Worm (Caenorhabditis elegans) whole organism, L4 larva: Measurements from ENCODE around the gene idpb-5.
A peak's percentile ranks its signal among the peaks of the same experiment; 100 is the strongest.

Experiments used
- D1046.2 ChIP-seq: fragments of 200-800 bp; sonication (Bioruptor generic); IDR thresholded peaks from 2 replicates; pipeline ENCODE4 v1.3.6; 2022; ENCODE audit warnings: missing genetic modification characterization, missing compliant biosample characterization
- F10B5.3 ChIP-seq: sonication (generic microtip); optimal IDR thresholded peaks from 2 replicates; lab custom pipeline; 2016; ENCODE audit warnings: mild to moderate bottlenecking, missing genetic modification characterization, missing compliant biosample characterization
- R02D3.7 ChIP-seq: fragments of 150-350 bp; sonication (generic microtip); optimal IDR thresholded peaks from 3 replicates; lab custom pipeline; 2014; ENCODE audit warnings: missing biosample characterization, missing genetic modification characterization
- T20F7.1 ChIP-seq: fragments of 200-800 bp; sonication (Bioruptor generic); optimal IDR thresholded peaks from 2 replicates; lab custom pipeline; 2018; ENCODE audit warnings: mild to moderate bottlenecking, missing genetic modification characterization, missing compliant biosample characterization
- Y5F2A.4 ChIP-seq: fragments of 200-800 bp; sonication (Bioruptor generic); optimal IDR thresholded peaks from 2 replicates; lab custom pipeline; 2018; ENCODE audit warnings: mild to moderate bottlenecking, missing genetic modification characterization, missing compliant biosample characterization
- Y75B8A.6 ChIP-seq: fragments of 200-800 bp; sonication (Bioruptor generic); IDR thresholded peaks from 2 replicates; pipeline ENCODE4 v1.3.6; 2022; ENCODE audit warnings: missing genetic modification reagents, missing genetic modification characterization, missing compliant biosample characterization
- ZK337.2 ChIP-seq: fragments of 200-800 bp; sonication (Bioruptor generic); IDR thresholded peaks from 2 replicates; pipeline ENCODE4 v1.3.6; 2022; ENCODE audit warnings: missing genetic modification reagents, missing genetic modification characterization, missing compliant biosample characterization
- attf-4 ChIP-seq: sonication (generic microtip); optimal IDR thresholded peaks from 3 replicates; lab custom pipeline; 2017; ENCODE audit warnings: missing biosample characterization, missing genetic modification characterization
- ceh-20 ChIP-seq: fragments of 200-800 bp; sonication (Bioruptor generic); IDR thresholded peaks from 2 replicates; pipeline ENCODE4 v1.3.6; 2022; ENCODE audit warnings: missing genetic modification reagents, missing genetic modification characterization, missing compliant biosample characterization
- ceh-28 ChIP-seq: fragments of 150-350 bp; optimal IDR thresholded peaks from 2 replicates; lab custom pipeline; 2014; ENCODE audit warnings: missing biosample characterization, missing genetic modification reagents, missing genetic modification characterization
- ceh-44 ChIP-seq: fragments of 200-800 bp; sonication (Bioruptor generic); IDR thresholded peaks from 2 replicates; pipeline ENCODE4 v1.3.6; 2022; ENCODE audit warnings: missing genetic modification reagents, missing genetic modification characterization, missing compliant biosample characterization
- ceh-62 ChIP-seq: sonication (generic microtip); optimal IDR thresholded peaks from 2 replicates; lab custom pipeline; 2017; ENCODE audit warnings: missing biosample characterization, missing genetic modification characterization
- ceh-82 ChIP-seq: sonication (generic microtip); optimal IDR thresholded peaks from 2 replicates; lab custom pipeline; 2017; ENCODE audit warnings: missing biosample characterization, missing genetic modification characterization
- ces-1 ChIP-seq: fragments of 150-350 bp; sonication (generic microtip); optimal IDR thresholded peaks from 4 replicates; lab custom pipeline; 2014; ENCODE audit warnings: missing biosample characterization, missing genetic modification reagents, missing genetic modification characterization
- cey-2 ChIP-seq: sonication (generic microtip); optimal IDR thresholded peaks from 3 replicates; lab custom pipeline; 2017; ENCODE audit warnings: missing genetic modification characterization, mild to moderate bottlenecking, missing compliant biosample characterization, antibody characterized with exemption, borderline replicate concordance; ENCODE audit not compliant: insufficient read depth
- dmd-9 ChIP-seq: fragments of 200-800 bp; sonication (Bioruptor generic); IDR thresholded peaks from 2 replicates; pipeline ENCODE4 v1.3.6; 2022; ENCODE audit warnings: missing genetic modification reagents, missing genetic modification characterization, missing compliant biosample characterization
- dve-1 ChIP-seq: sonication (generic microtip); optimal IDR thresholded peaks from 2 replicates; lab custom pipeline; 2017; ENCODE audit warnings: antibody characterized with exemption, mild to moderate bottlenecking, missing genetic modification characterization, missing compliant biosample characterization; ENCODE audit not compliant: insufficient read depth
- fkh-10 ChIP-seq: fragments of 150-350 bp; optimal IDR thresholded peaks from 2 replicates; lab custom pipeline; 2014; ENCODE audit warnings: missing biosample characterization, missing genetic modification reagents, missing genetic modification characterization
- fos-1 ChIP-seq: fragments of 150-350 bp; optimal IDR thresholded peaks from 2 replicates; lab custom pipeline; 2014; ENCODE audit warnings: missing biosample characterization, missing genetic modification characterization
- gei-8 ChIP-seq: fragments of 200-800 bp; sonication (Bioruptor generic); optimal IDR thresholded peaks from 2 replicates; lab custom pipeline; 2018; ENCODE audit warnings: mild to moderate bottlenecking, missing genetic modification characterization, missing compliant biosample characterization
- hlh-30 ChIP-seq: sonication (generic microtip); optimal IDR thresholded peaks from 2 replicates; lab custom pipeline; 2017; ENCODE audit warnings: antibody characterized with exemption, mild to moderate bottlenecking, missing genetic modification characterization, missing compliant biosample characterization; ENCODE audit not compliant: insufficient read depth
- hmg-1.1 ChIP-seq: fragments of 200-800 bp; sonication (Bioruptor generic); IDR thresholded peaks from 2 replicates; pipeline ENCODE4 v1.3.6; 2022; ENCODE audit warnings: missing genetic modification reagents, missing genetic modification characterization, missing compliant biosample characterization
- jun-1 ChIP-seq: fragments of 150-350 bp; optimal IDR thresholded peaks from 2 replicates; lab custom pipeline; 2014; ENCODE audit warnings: missing biosample characterization, missing genetic modification reagents, missing genetic modification characterization
- lin-15B ChIP-seq: fragments of 150-350 bp; sonication (generic microtip); optimal IDR thresholded peaks from 3 replicates; lab custom pipeline; 2014; ENCODE audit warnings: missing biosample characterization, missing genetic modification characterization
- lin-29 ChIP-seq: fragments of 200-800 bp; sonication (Bioruptor generic); IDR thresholded peaks from 2 replicates; pipeline ENCODE4 v1.3.6; 2022; ENCODE audit warnings: missing genetic modification reagents, missing genetic modification characterization, missing compliant biosample characterization
- lin-39 ChIP-seq: fragments of 150-350 bp; optimal IDR thresholded peaks from 2 replicates; lab custom pipeline; 2014; ENCODE audit warnings: missing biosample characterization, missing genetic modification reagents, missing genetic modification characterization
- lsy-2 ChIP-seq, 2 experiments: fragments of 150-350 bp in 1 of 2; sonication (generic microtip) in 1 of 2; optimal IDR thresholded peaks; 2 replicates each; lab custom pipeline; 2014 to 2017; ENCODE audit warnings: missing biosample characterization in 2 of 2, missing genetic modification characterization in 2 of 2
- madf-5 ChIP-seq, 2 experiments: fragments of 200-800 bp; sonication (Bioruptor generic); IDR thresholded peaks; 2 replicates each; pipeline ENCODE4 v1.3.6; 2022; ENCODE audit warnings: missing compliant biosample characterization in 2 of 2, missing genetic modification characterization in 2 of 2
- mdl-1 ChIP-seq, 2 experiments: fragments of 150-350 bp in 1 of 2; sonication (generic microtip) in 1 of 2; optimal IDR thresholded peaks; 2 replicates each; lab custom pipeline; 2014 to 2017; ENCODE audit warnings: missing biosample characterization in 2 of 2, missing genetic modification characterization in 2 of 2
- mdt-29 ChIP-seq: fragments of 200-800 bp; sonication (Bioruptor generic); IDR thresholded peaks from 2 replicates; pipeline ENCODE4 v1.3.6; 2022; ENCODE audit warnings: missing genetic modification reagents, missing genetic modification characterization, missing compliant biosample characterization
- mes-2 ChIP-seq: sonication (generic microtip); optimal IDR thresholded peaks from 2 replicates; lab custom pipeline; 2016; ENCODE audit warnings: missing genotype, mild to moderate bottlenecking, missing genetic modification characterization, missing compliant biosample characterization; ENCODE audit not compliant: poor library complexity, severe bottlenecking
- mxl-3 ChIP-seq: fragments of 200-800 bp; sonication (Bioruptor generic); optimal IDR thresholded peaks from 2 replicates; lab custom pipeline; 2018; ENCODE audit warnings: mild to moderate bottlenecking, missing genetic modification characterization, missing compliant biosample characterization
- nhr-10 ChIP-seq: fragments of 150-350 bp; optimal IDR thresholded peaks from 2 replicates; lab custom pipeline; 2014; ENCODE audit warnings: missing biosample characterization, missing genetic modification characterization
- nhr-102 ChIP-seq: sonication (generic microtip); optimal IDR thresholded peaks from 2 replicates; lab custom pipeline; 2016; ENCODE audit warnings: mild to moderate bottlenecking, missing genetic modification characterization, moderate library complexity, missing compliant biosample characterization
- nhr-11 ChIP-seq: fragments of 150-350 bp; optimal IDR thresholded peaks from 2 replicates; lab custom pipeline; 2014; ENCODE audit warnings: missing biosample characterization, missing genetic modification characterization
- nhr-237 ChIP-seq: sonication (generic microtip); optimal IDR thresholded peaks from 2 replicates; lab custom pipeline; 2017; ENCODE audit warnings: missing biosample characterization, missing genetic modification characterization
- nhr-28 ChIP-seq: fragments of 150-350 bp; optimal IDR thresholded peaks from 2 replicates; lab custom pipeline; 2014; ENCODE audit warnings: missing biosample characterization, missing genetic modification characterization
- nhr-41 ChIP-seq: fragments of 200-800 bp; sonication (Bioruptor generic); IDR thresholded peaks from 2 replicates; pipeline ENCODE4 v1.3.6; 2022; ENCODE audit warnings: missing genetic modification reagents, missing genetic modification characterization, missing compliant biosample characterization
- nhr-77 ChIP-seq: fragments of 150-350 bp; optimal IDR thresholded peaks from 2 replicates; lab custom pipeline; 2014; ENCODE audit warnings: missing biosample characterization, missing genetic modification characterization
- pha-4 ChIP-seq, 2 experiments: fragments of 150-350 bp in 1 of 2; fragments of 200-800 bp in 1 of 2; sonication (Bioruptor generic) in 1 of 2; IDR thresholded peaks in 1 of 2; optimal IDR thresholded peaks in 1 of 2; 2 replicates each; pipeline versions ENCODE4 v1.3.6 to Lab custom; 2014 to 2022; ENCODE audit warnings: missing genetic modification characterization in 2 of 2, missing genetic modification reagents in 2 of 2, missing biosample characterization in 1 of 2, missing compliant biosample characterization in 1 of 2
- php-3 ChIP-seq: fragments of 200-800 bp; sonication (Bioruptor generic); IDR thresholded peaks from 2 replicates; pipeline ENCODE4 v1.3.6; 2022; ENCODE audit warnings: missing genetic modification reagents, missing genetic modification characterization, missing compliant biosample characterization
- rbr-2 ChIP-seq: sonication (generic microtip); optimal IDR thresholded peaks from 2 replicates; lab custom pipeline; 2016; ENCODE audit warnings: missing genotype, missing genetic modification characterization, missing compliant biosample characterization
- saeg-2 ChIP-seq: fragments of 200-800 bp; sonication (Bioruptor generic); IDR thresholded peaks from 2 replicates; pipeline ENCODE4 v1.3.6; 2022; ENCODE audit warnings: missing genetic modification reagents, missing genetic modification characterization, missing compliant biosample characterization
- skn-1 ChIP-seq: fragments of 150-350 bp; optimal IDR thresholded peaks from 2 replicates; lab custom pipeline; 2014; ENCODE audit warnings: missing biosample characterization, missing genetic modification characterization
- snpc-4 ChIP-seq: fragments of 150-350 bp; optimal IDR thresholded peaks from 2 replicates; lab custom pipeline; 2014; ENCODE audit warnings: missing biosample characterization, missing genetic modification characterization
- tag-97 ChIP-seq: fragments of 200-800 bp; sonication (Bioruptor generic); IDR thresholded peaks from 2 replicates; pipeline ENCODE4 v1.3.6; 2022; ENCODE audit warnings: missing genetic modification characterization, missing compliant biosample characterization
- tra-1 ChIP-seq: fragments of 200-800 bp; sonication (Bioruptor generic); IDR thresholded peaks from 2 replicates; pipeline ENCODE4 v1.3.6; 2022; ENCODE audit warnings: missing genetic modification reagents, missing genetic modification characterization, missing compliant biosample characterization
- unc-39 ChIP-seq: sonication (generic microtip); optimal IDR thresholded peaks from 2 replicates; lab custom pipeline; 2017; ENCODE audit warnings: missing biosample characterization, missing genetic modification characterization
- zfp-3 ChIP-seq: fragments of 200-800 bp; sonication (Bioruptor generic); conservative IDR thresholded peaks from 2 replicates; pipeline ENCODE4 v1.3.6; 2022; ENCODE audit warnings: missing genetic modification reagents, missing genetic modification characterization, missing compliant biosample characterization
- zip-11 ChIP-seq: fragments of 200-800 bp; sonication (Bioruptor generic); IDR thresholded peaks from 2 replicates; pipeline ENCODE4 v1.3.6; 2022; ENCODE audit warnings: missing genetic modification characterization, missing compliant biosample characterization
- ztf-7 ChIP-seq: fragments of 150-350 bp; optimal IDR thresholded peaks from 2 replicates; lab custom pipeline; 2014; ENCODE audit warnings: missing biosample characterization, missing genetic modification characterization

The idpb-5 gene

ce11 chrV:11822461-11822939 lies 16.8 kb upstream of the idpb-5 start, which contains the start of gene pyc-1 (continued):
- TF ChIP-seq dmd-9 (GFP tag; lab: Robert Waterston, UW): no peak
- no peak for TF ChIP-seq ztf-7 (tag; lab: Kevin White, UChicago)
- TF ChIP-seq lin-29 (GFP tag; lab: Robert Waterston, UW): no peak
- no peak for TF ChIP-seq unc-39 (tag; lab: Kevin White, UChicago)
- TF ChIP-seq ceh-20 (GFP tag; lab: Robert Waterston, UW): no peak
- no peak for TF ChIP-seq nhr-41
- TF ChIP-seq zfp-3 (GFP tag; lab: Robert Waterston, UW): peak; percentile 64
- no peak for TF ChIP-seq saeg-2 (GFP tag; lab: Robert Waterston, UW)
- TF ChIP-seq mes-2 (tag; lab: Kevin White, UChicago): no peak
- no peak for TF ChIP-seq nhr-237 (tag; lab: Kevin White, UChicago)
- no peak for TF ChIP-seq fkh-10 (GFP tag; lab: Kevin White, UChicago)
- TF ChIP-seq fos-1 (tag; lab: Kevin White, UChicago): no peak
- TF ChIP-seq ceh-62: no peak
- no peak for TF ChIP-seq jun-1 (tag; lab: Kevin White, UChicago)
- TF ChIP-seq tra-1 (GFP tag; lab: Robert Waterston, UW): no peak
- TF ChIP-seq mdl-1 (tag; optimal IDR thresholded peaks at IDR 0.05; lab: Kevin White, UChicago): peak in 1 of 2 experiments; percentile 47
- no peak for TF ChIP-seq gei-8
- no peak for TF ChIP-seq rbr-2 (tag; lab: Kevin White, UChicago)
- no peak for TF ChIP-seq attf-4 (tag; lab: Kevin White, UChicago)
- no peak for TF ChIP-seq skn-1 (tag; lab: Kevin White, UChicago)
- no peak for TF ChIP-seq cey-2 (tag; lab: Kevin White, UChicago)
- TF ChIP-seq R02D3.7 (tag; lab: Kevin White, UChicago): no peak
- TF ChIP-seq nhr-28: peak; percentile 84
- no peak for TF ChIP-seq Y75B8A.6
- 0 out of 2 replicates have a peak, but pooled peaks have one; percentile 10 for TF ChIP-seq pha-4 (GFP tag; IDR thresholded peaks at IDR 0.05; lab: Robert Waterston, UW)
- TF ChIP-seq pha-4 (tag; optimal IDR thresholded peaks at IDR 0.05; lab: Kevin White, UChicago): no peak
- no peak for TF ChIP-seq ceh-28 (tag; lab: Kevin White, UChicago)
- peak; percentile 66 for TF ChIP-seq T20F7.1 (GFP tag; lab: Kevin White, UChicago)
- peak; percentile 23 for TF ChIP-seq nhr-11 (tag; lab: Kevin White, UChicago)
- TF ChIP-seq ZK337.2 (GFP tag; lab: Robert Waterston, UW): no peak
- no peak for TF ChIP-seq tag-97 (GFP tag; lab: Robert Waterston, UW)
- peak; percentile 90 for TF ChIP-seq nhr-10 (tag; lab: Kevin White, UChicago)
- no peak for TF ChIP-seq php-3 (GFP tag; lab: Robert Waterston, UW)
- TF ChIP-seq lsy-2 (tag; optimal IDR thresholded peaks at IDR 0.05; lab: Kevin White, UChicago): peak in 1 of 2 experiments; percentile 51
- no peak for TF ChIP-seq Y5F2A.4
- TF ChIP-seq ceh-82 (tag; lab: Kevin White, UChicago): no peak
- TF ChIP-seq zip-11 (GFP tag; lab: Robert Waterston, UW): no peak
- TF ChIP-seq ceh-44 (GFP tag; lab: Robert Waterston, UW): no peak
- TF ChIP-seq D1046.2 (GFP tag; lab: Robert Waterston, UW): no peak
- no peak for TF ChIP-seq madf-5 (GFP tag; IDR thresholded peaks at IDR 0.05; lab: Robert Waterston, UW)
- no peak for TF ChIP-seq lin-39
- TF ChIP-seq F10B5.3 (tag; lab: Kevin White, UChicago): no peak
- peak; percentile 90 for TF ChIP-seq nhr-77
- no peak for TF ChIP-seq nhr-102 (tag; lab: Kevin White, UChicago)
- peak; percentile 15 for TF ChIP-seq mxl-3 (GFP tag; lab: Kevin White, UChicago)
- peak; percentile 71 for TF ChIP-seq hlh-30 (tag; lab: Kevin White, UChicago)
- TF ChIP-seq hmg-1.1: no peak
- peak; percentile 23; the same call in 1 of the 2 replicates for TF ChIP-seq mdt-29 (GFP tag; lab: Robert Waterston, UW)
- TF ChIP-seq lin-15B (tag; lab: Kevin White, UChicago): no peak
- peak; percentile 76 for TF ChIP-seq dve-1 (tag; lab: Kevin White, UChicago)
- no peak for TF ChIP-seq snpc-4 (tag; lab: Kevin White, UChicago)
- no peak for TF ChIP-seq ces-1 (GFP tag; lab: Kevin White, UChicago)
